Fruit fly (Drosophila melanogaster) whole organism, prepupa: ENCODE results near the gene ninaB.
A peak's percentile ranks its signal among the peaks of the same experiment; 100 is the strongest.

ENCODE experiments used
- CG11294 ChIP-seq: fragments of 200-800 bp; sonication (Bioruptor generic); IDR thresholded peaks from 2 replicates; pipeline ENCODE4 v1.3.6; 2022; ENCODE audit warnings: missing biosample characterization, missing genetic modification characterization
- CG11902 ChIP-seq: fragments of 200-800 bp; sonication (Bioruptor generic); optimal IDR thresholded peaks from 3 replicates; lab custom pipeline; 2016; ENCODE audit warnings: missing biosample characterization, missing genetic modification characterization
- CG15336 ChIP-seq: fragments of 200-800 bp; sonication (Bioruptor generic); IDR thresholded peaks from 2 replicates; pipeline ENCODE4 v1.3.6; 2022; ENCODE audit warnings: missing biosample characterization, missing genetic modification characterization
- CG31627 ChIP-seq: fragments of 200-800 bp; sonication (Bioruptor generic); optimal IDR thresholded peaks from 3 replicates; lab custom pipeline; 2016; ENCODE audit warnings: missing biosample characterization, missing genetic modification characterization
- CG32006 ChIP-seq: fragments of 200-800 bp; sonication (Bioruptor generic); optimal IDR thresholded peaks from 3 replicates; lab custom pipeline; 2017; ENCODE audit warnings: missing biosample characterization, mild to moderate bottlenecking, missing genetic modification characterization
- CG3919 ChIP-seq: fragments of 200-800 bp; sonication (Bioruptor generic); optimal IDR thresholded peaks from 3 replicates; lab custom pipeline; 2016; ENCODE audit warnings: missing biosample characterization, missing genetic modification characterization
- CG4318 ChIP-seq: fragments of 200-800 bp; sonication (Bioruptor generic); optimal IDR thresholded peaks from 3 replicates; lab custom pipeline; 2017; ENCODE audit warnings: missing biosample characterization, mild to moderate bottlenecking, missing genetic modification characterization
- CG6163 ChIP-seq: fragments of 200-800 bp; sonication (Bioruptor generic); IDR thresholded peaks from 3 replicates; pipeline ENCODE4 v1.3.6; 2022; ENCODE audit warnings: missing biosample characterization, missing genetic modification characterization
- CG6854 ChIP-seq: fragments of 200-800 bp; sonication (Bioruptor generic); optimal IDR thresholded peaks from 2 replicates; lab custom pipeline; 2017; ENCODE audit warnings: missing biosample characterization, mild to moderate bottlenecking, missing genetic modification characterization
- Eip75B ChIP-seq: fragments of 200-800 bp; sonication (Bioruptor generic); optimal IDR thresholded peaks from 3 replicates; lab custom pipeline; 2016; ENCODE audit warnings: missing biosample characterization, missing genetic modification characterization
- Gug ChIP-seq: fragments of 200-800 bp; sonication (Bioruptor generic); IDR thresholded peaks from 2 replicates; pipeline ENCODE4 v1.3.6; 2022; ENCODE audit warnings: missing biosample characterization, missing genetic modification characterization
- Hr39 ChIP-seq: fragments of 200-800 bp; sonication (Bioruptor generic); optimal IDR thresholded peaks from 2 replicates; lab custom pipeline; 2016; ENCODE audit warnings: missing biosample characterization, missing genetic modification characterization
- Smox ChIP-seq: fragments of 200-800 bp; sonication (Bioruptor generic); optimal IDR thresholded peaks from 3 replicates; lab custom pipeline; 2016; ENCODE audit warnings: missing biosample characterization, missing genetic modification characterization
- Sox14 ChIP-seq: fragments of 200-800 bp; sonication (Bioruptor generic); optimal IDR thresholded peaks from 3 replicates; lab custom pipeline; 2016; ENCODE audit warnings: missing biosample characterization, missing genetic modification characterization

DNA sequence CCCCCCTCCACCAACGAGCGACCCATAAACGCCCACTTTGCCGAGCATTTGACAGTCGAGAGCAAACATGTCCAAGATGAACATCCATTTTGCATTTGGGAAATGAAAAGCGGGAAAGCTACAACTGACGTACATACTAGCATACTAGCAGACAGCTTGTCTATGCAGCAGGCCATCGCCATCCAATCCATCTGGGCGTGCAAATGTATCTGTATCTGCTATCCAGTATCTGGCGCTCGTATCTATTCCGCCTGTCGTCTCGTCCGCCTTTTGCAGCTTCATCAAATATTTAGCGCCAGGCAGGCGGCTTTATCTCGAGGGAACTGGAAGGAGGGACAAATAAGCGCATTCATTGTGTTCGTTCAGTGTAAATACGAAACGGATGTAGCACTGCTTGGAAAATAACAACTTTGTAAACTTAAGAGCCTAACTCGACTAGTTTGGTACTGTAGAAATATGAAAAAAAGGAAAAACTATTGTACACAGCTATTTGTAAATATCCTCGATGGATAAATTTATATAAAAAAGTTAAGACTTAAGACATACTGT, 13.7 kb downstream of the ninaB start:
- no peak for TF ChIP-seq CG6854 (GFP tag; lab: Kevin White, UChicago)
- TF ChIP-seq Eip75B (GFP tag; lab: Kevin White, UChicago): no peak
- TF ChIP-seq CG32006: no peak
- no peak for TF ChIP-seq CG31627
- peak; percentile 52 for TF ChIP-seq Gug (GFP tag; lab: Robert Waterston, UW)
- no peak for TF ChIP-seq CG11902 (GFP tag; lab: Kevin White, UChicago)
- no peak for TF ChIP-seq CG11294 (GFP tag; lab: Robert Waterston, UW)
- TF ChIP-seq CG3919 (GFP tag; lab: Kevin White, UChicago): peak; percentile 43
- TF ChIP-seq CG4318: no peak
- TF ChIP-seq Smox (GFP tag; lab: Kevin White, UChicago): no peak
- TF ChIP-seq Sox14 (GFP tag; lab: Kevin White, UChicago): no peak
- TF ChIP-seq CG6163 (GFP tag; lab: Robert Waterston, UW): peak; percentile 56; the same call in 2 of the 3 replicates
- peak; percentile 18 for TF ChIP-seq Hr39 (GFP tag; lab: Kevin White, UChicago)
- no peak for TF ChIP-seq CG15336
